Fruit fly (Drosophila melanogaster) Kc167 (cell line): ENCODE results near the gene sta.

ENCODE experiments used
- Myc ChIP-seq: fragments of >200 bp; optimal IDR thresholded peaks from 2 replicates; lab custom pipeline; 2017; ENCODE audit warnings: missing external identifiers
- Sin3A ChIP-seq: fragments of >200 bp; optimal IDR thresholded peaks from 2 replicates; lab custom pipeline; 2018; ENCODE audit warnings: missing external identifiers
- h ChIP-seq: fragments of >200 bp; optimal IDR thresholded peaks from 3 replicates; lab custom pipeline; 2018; ENCODE audit warnings: missing external identifiers
- insv ChIP-seq: fragments of >200 bp; optimal IDR thresholded peaks from 3 replicates; lab custom pipeline; 2018; ENCODE audit warnings: missing external identifiers
- psq ChIP-seq: fragments of >200 bp; optimal IDR thresholded peaks from 2 replicates; lab custom pipeline; 2017; ENCODE audit warnings: missing external identifiers
- ttk ChIP-seq: sonication (Bioruptor generic); optimal IDR thresholded peaks from 2 replicates; lab custom pipeline; 2017; ENCODE audit warnings: missing external identifiers

Gene sta

dm6 chrX:1482840-1483518 lies at the start of gene sta, which contains the start of gene inc:
Gene sta (minus strand): TSS chrX:1483413.
Gene inc (plus strand): TSS chrX:1483479.
- TF ChIP-seq h (lab: Kevin White, UChicago) (no peak), Sin3A (lab: Kevin White, UChicago) (no peak), Myc (lab: Kevin White, UChicago) (no peak), insv (lab: Kevin White, UChicago) (no peak), psq (lab: Kevin White, UChicago) (no peak), ttk (no peak)

DNA sequence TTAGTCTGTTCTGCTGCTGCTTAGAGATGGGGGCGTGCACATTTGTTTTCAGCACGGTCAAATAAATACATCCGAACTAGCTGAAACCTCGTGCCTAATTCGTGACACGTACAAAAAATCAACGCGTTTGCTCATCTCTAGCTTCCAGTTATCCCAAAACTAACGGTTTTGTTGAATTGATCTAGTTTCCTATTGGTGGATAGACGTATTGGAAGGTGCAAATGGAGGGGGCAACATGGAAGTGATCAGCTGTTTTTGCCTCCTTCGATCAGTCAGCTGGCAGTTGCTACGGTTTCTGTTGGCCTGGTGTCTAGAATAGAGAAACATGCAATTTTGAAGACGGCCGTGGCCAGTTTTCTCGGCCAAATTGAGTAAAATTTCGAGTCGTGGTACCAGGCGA lies 34.4 kb upstream of the sta start:
- TF ChIP-seq ttk (no peak), insv (lab: Kevin White, UChicago) (no peak), Sin3A (lab: Kevin White, UChicago) (no peak), psq (lab: Kevin White, UChicago) (no peak), h (lab: Kevin White, UChicago) (no peak), Myc (lab: Kevin White, UChicago) (no peak)

dm6 chrX:1513865-1514264 lies 30.7 kb upstream of the sta start:
- no peak for TF ChIP-seq h (lab: Kevin White, UChicago)
- no peak for TF ChIP-seq insv (lab: Kevin White, UChicago)
- no peak for TF ChIP-seq Sin3A (lab: Kevin White, UChicago)
- no peak for TF ChIP-seq Myc (lab: Kevin White, UChicago)
- no peak for TF ChIP-seq ttk
- TF ChIP-seq psq (lab: Kevin White, UChicago): no peak

- TF ChIP-seq Sin3A (lab: Kevin White, UChicago) (no peak), insv (lab: Kevin White, UChicago) (no peak), ttk (no peak), Myc (lab: Kevin White, UChicago) (no peak), h (lab: Kevin White, UChicago) (no peak), psq (lab: Kevin White, UChicago) (no peak)
Measured at dm6 chrX:1512753-1513226, 29.6 kb upstream of the sta start, which contains the start of gene CG14795. Gene CG14795 (minus strand): TSS chrX:1512803.

DNA sequence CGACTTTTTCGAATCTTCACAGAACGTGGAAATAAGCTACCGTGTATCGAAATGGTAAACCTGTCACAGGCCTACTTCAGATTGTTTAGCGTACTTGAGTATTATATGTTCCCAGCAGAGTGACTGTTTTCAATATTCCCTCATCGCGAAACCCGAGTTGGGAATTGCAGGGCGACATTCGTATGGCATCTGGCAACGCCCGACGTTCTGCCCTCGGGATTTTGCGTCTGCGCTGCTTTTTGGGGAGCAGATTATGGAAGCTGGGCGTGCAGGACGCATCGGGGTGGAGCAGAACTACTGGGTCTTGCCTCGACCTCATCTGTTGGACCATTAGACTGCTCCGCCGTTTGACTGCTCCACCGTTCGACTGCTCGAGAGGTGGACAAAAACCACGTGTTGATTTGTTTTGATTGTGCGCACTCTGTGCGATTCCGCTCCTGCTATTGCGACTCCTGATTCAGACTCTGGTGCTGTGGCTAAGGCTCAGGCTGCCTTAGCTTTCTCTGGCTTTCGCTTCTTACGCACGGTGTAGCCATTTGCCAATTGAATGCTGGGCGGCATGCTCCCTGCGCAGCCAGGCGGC lies 25.1 kb upstream of the sta start:
- TF ChIP-seq psq (lab: Kevin White, UChicago) (no peak), Sin3A (lab: Kevin White, UChicago) (no peak), ttk (no peak), insv (lab: Kevin White, UChicago) (no peak), Myc (lab: Kevin White, UChicago) (no peak), h (lab: Kevin White, UChicago) (no peak)

dm6 chrX:1507751-1508150 lies 24.5 kb upstream of the sta start, which contains the start of gene Nmdar2:
Gene Nmdar2 (minus strand): TSS chrX:1507809.
- TF ChIP-seq ttk (no peak), psq (lab: Kevin White, UChicago) (no peak), h (lab: Kevin White, UChicago) (no peak), Myc (lab: Kevin White, UChicago) (no peak), insv (lab: Kevin White, UChicago) (no peak), Sin3A (lab: Kevin White, UChicago) (no peak)

DNA sequence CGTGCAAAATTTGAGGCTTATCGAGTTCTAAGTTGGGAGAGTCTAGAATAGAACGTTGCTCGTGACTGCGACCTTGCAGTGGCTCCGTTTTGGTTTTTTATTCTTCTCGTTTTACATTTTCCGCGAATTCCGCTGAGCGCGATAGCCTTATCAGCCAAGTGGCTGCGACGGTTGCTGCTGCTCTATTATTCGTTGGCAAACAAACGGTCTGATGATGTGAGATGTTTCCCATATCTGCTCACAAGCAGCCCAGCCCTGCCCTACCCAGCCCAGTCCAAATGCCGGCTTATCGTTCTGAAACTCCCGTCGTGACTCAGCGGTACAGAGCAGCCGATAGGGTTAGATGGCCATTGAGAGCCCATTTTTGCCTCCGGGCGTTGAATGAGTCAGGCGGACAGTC lies 2.8 kb downstream of the sta start:
- no peak for TF ChIP-seq insv (lab: Kevin White, UChicago)
- TF ChIP-seq Sin3A (lab: Kevin White, UChicago): no peak
- no peak for TF ChIP-seq Myc (lab: Kevin White, UChicago)
- TF ChIP-seq h (lab: Kevin White, UChicago): no peak
- TF ChIP-seq psq (lab: Kevin White, UChicago): no peak
- TF ChIP-seq ttk: no peak

DNA sequence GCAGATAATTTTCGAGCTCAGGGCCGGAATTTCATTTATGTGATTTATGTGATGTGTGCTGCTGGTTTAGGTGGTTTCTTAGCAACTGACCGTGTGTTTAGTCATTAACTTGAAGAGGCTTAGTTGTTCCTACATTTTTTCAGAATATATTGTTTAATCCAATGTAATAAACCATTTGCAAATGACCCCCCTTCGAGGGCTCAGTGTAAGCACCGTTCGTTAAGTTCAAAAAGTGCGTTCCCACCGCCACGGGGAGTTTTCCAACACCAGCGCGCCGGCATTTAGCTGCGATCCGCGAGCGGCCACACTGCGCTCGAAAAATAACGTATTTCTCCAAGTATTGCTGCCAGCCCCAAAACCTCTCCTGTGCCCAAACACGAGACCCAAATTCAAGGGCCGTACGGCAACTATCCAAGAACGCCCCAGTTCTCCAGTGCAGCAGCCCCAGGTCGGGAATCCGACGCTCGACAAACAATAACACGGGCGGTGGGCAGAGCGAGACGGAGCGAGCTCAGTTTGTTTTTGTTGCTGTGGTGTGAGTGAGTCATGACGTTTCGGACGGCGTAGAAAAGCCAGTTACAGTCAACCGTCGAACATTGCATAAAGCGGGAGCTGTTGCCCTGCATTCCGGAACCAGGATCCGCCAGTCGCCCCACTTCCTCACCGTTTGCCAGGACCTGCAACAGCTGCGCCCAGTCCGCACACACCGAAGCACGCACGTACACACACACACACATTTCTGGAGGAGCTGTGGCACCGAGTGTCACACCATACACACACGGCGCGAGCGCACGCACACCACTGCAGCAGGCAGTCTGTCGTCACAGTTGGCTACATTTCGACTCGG lies 4.7 kb downstream of the sta start, which contains the start of gene rush:
rush (plus strand) TSS at position 277 of the 847 bp plus-strand sequence.
- TF ChIP-seq h (lab: Kevin White, UChicago) (no peak), insv (lab: Kevin White, UChicago) (no peak), Myc (lab: Kevin White, UChicago) (no peak), psq (lab: Kevin White, UChicago) (no peak), Sin3A (lab: Kevin White, UChicago) (no peak), ttk (no peak)

- no peak for TF ChIP-seq h (lab: Kevin White, UChicago)
- TF ChIP-seq psq (lab: Kevin White, UChicago): no peak
- TF ChIP-seq Sin3A (lab: Kevin White, UChicago): no peak
Measured at dm6 chrX:1476848-1477247, 6.4 kb downstream of the sta start, which contains the start of the genes Rab27 and mei-38. Gene Rab27 (minus strand): TSS chrX:1476974. Gene mei-38 (plus strand): TSS chrX:1477063.

dm6 chrX:1476436-1476835 lies 6.8 kb downstream of the sta start:
- TF ChIP-seq ttk (no peak), insv (lab: Kevin White, UChicago) (no peak), h (lab: Kevin White, UChicago) (no peak), Myc (lab: Kevin White, UChicago) (no peak)

dm6 chrX:1472222-1472621 lies 11.0 kb downstream of the sta start, which contains the start of gene CG14780:
Gene CG14780 (plus strand): TSS chrX:1472522.
- TF ChIP-seq Sin3A (lab: Kevin White, UChicago) (no peak), insv (lab: Kevin White, UChicago) (no peak), psq (lab: Kevin White, UChicago) (no peak), h (lab: Kevin White, UChicago) (no peak), Myc (lab: Kevin White, UChicago) (no peak), ttk (no peak)
